Fruit fly (Drosophila melanogaster) whole organism, embryonic: ENCODE results near the gene Dic61B.

Source experiments
- Awh ChIP-seq: fragments of 200-800 bp; sonication (Bioruptor generic); IDR thresholded peaks from 2 replicates; pipeline ENCODE4, ENCODE4 v1.3.6; 2022; ENCODE audit warnings: missing biosample characterization, missing genetic modification characterization
- C15 ChIP-seq: fragments of 200-800 bp; sonication (Bioruptor generic); IDR thresholded peaks from 3 replicates; pipeline ENCODE4 v1.3.6; 2022; ENCODE audit warnings: missing biosample characterization, missing genetic modification characterization
- CG10274 ChIP-seq: fragments of 200-800 bp; sonication (Bioruptor generic); optimal IDR thresholded peaks from 3 replicates; lab custom pipeline; 2017; ENCODE audit warnings: missing biosample characterization, mild to moderate bottlenecking, missing genetic modification characterization
- CG10462 ChIP-seq: fragments of 200-800 bp; sonication (Bioruptor generic); optimal IDR thresholded peaks from 2 replicates; lab custom pipeline; 2016; ENCODE audit warnings: missing biosample characterization, missing genetic modification characterization
- CG10543 ChIP-seq: fragments of 200-800 bp; sonication (Bioruptor generic); optimal IDR thresholded peaks from 3 replicates; lab custom pipeline; 2017; ENCODE audit warnings: missing biosample characterization, mild to moderate bottlenecking, missing genetic modification characterization, moderate library complexity
- CG10979 ChIP-seq: fragments of 200-800 bp; sonication (Bioruptor generic); optimal IDR thresholded peaks from 2 replicates; lab custom pipeline; 2018; ENCODE audit warnings: missing biosample characterization, mild to moderate bottlenecking, missing genetic modification characterization, moderate library complexity
- CG14441 ChIP-seq: fragments of 200-800 bp; sonication (Bioruptor generic); IDR thresholded peaks from 2 replicates; pipeline ENCODE4 v1.3.6; 2022; ENCODE audit warnings: missing biosample characterization, missing genetic modification characterization
- CG15073 ChIP-seq: fragments of 200-800 bp; sonication (Bioruptor generic); optimal IDR thresholded peaks from 2 replicates; lab custom pipeline; 2016; ENCODE audit warnings: missing biosample characterization, missing genetic modification characterization
- CG15479 ChIP-seq: fragments of 200-800 bp; sonication (Bioruptor generic); optimal IDR thresholded peaks from 3 replicates; lab custom pipeline; 2019; ENCODE audit warnings: missing biosample characterization, mild to moderate bottlenecking, missing genetic modification characterization, moderate library complexity
- CG17385 ChIP-seq: fragments of 200-800 bp; sonication (Bioruptor generic); optimal IDR thresholded peaks from 3 replicates; lab custom pipeline; 2018; ENCODE audit warnings: missing biosample characterization, mild to moderate bottlenecking, missing genetic modification characterization
- CG17568 ChIP-seq: fragments of 200-800 bp; sonication (Bioruptor generic); optimal IDR thresholded peaks from 2 replicates; lab custom pipeline; 2018; ENCODE audit warnings: missing biosample characterization, mild to moderate bottlenecking, missing genetic modification characterization, moderate library complexity
- CG18599 ChIP-seq: fragments of 200-800 bp; sonication (Bioruptor generic); optimal IDR thresholded peaks from 3 replicates; lab custom pipeline; 2017; ENCODE audit warnings: missing biosample characterization, missing genetic modification characterization, mild to moderate bottlenecking, moderate library complexity, missing genetic modification reagents
- CG2202 ChIP-seq: fragments of 200-800 bp; sonication (Bioruptor generic); optimal IDR thresholded peaks from 2 replicates; lab custom pipeline; 2018; ENCODE audit warnings: missing biosample characterization, mild to moderate bottlenecking, missing genetic modification characterization
- CG2678 ChIP-seq: fragments of 200-800 bp; sonication (Bioruptor generic); optimal IDR thresholded peaks from 3 replicates; lab custom pipeline; 2019; ENCODE audit warnings: missing biosample characterization, mild to moderate bottlenecking, missing genetic modification characterization, moderate library complexity
- CG2875 ChIP-seq: fragments of 200-800 bp; sonication (Bioruptor generic); optimal IDR thresholded peaks from 2 replicates; lab custom pipeline; 2017; ENCODE audit warnings: missing biosample characterization, mild to moderate bottlenecking, missing genetic modification characterization, missing genetic modification reagents
- CG31365 ChIP-seq: fragments of 200-800 bp; sonication (Bioruptor generic); optimal IDR thresholded peaks from 2 replicates; lab custom pipeline; 2018; ENCODE audit warnings: missing biosample characterization, mild to moderate bottlenecking, missing genetic modification characterization
- CG32532 ChIP-seq: fragments of 200-800 bp; sonication (Bioruptor generic); IDR thresholded peaks from 2 replicates; pipeline ENCODE4 v1.3.6; 2022; ENCODE audit warnings: missing biosample characterization, missing genetic modification characterization
- CG4820 ChIP-seq: fragments of 200-800 bp; sonication (Bioruptor generic); optimal IDR thresholded peaks from 3 replicates; lab custom pipeline; 2016; ENCODE audit warnings: missing biosample characterization, missing genetic modification characterization
- CG5245 ChIP-seq: fragments of 200-800 bp; sonication (Bioruptor generic); optimal IDR thresholded peaks from 3 replicates; lab custom pipeline; 2016; ENCODE audit warnings: missing biosample characterization, missing genetic modification characterization
- CG6813 ChIP-seq: fragments of 200-800 bp; sonication (Bioruptor generic); optimal IDR thresholded peaks from 2 replicates; lab custom pipeline; 2017; ENCODE audit warnings: missing biosample characterization, missing genetic modification characterization, mild to moderate bottlenecking, moderate library complexity, missing genetic modification reagents
- CG7839 ChIP-seq: fragments of 200-800 bp; sonication (Bioruptor generic); optimal IDR thresholded peaks from 3 replicates; lab custom pipeline; 2018; ENCODE audit warnings: missing biosample characterization, mild to moderate bottlenecking, missing genetic modification characterization, moderate library complexity
- CG7987 ChIP-seq: fragments of 200-800 bp; sonication (Bioruptor generic); optimal IDR thresholded peaks from 2 replicates; lab custom pipeline; 2018; ENCODE audit warnings: missing biosample characterization, mild to moderate bottlenecking, missing genetic modification characterization, moderate library complexity
- CG8290 ChIP-seq, 3 experiments: fragments of 200-800 bp; sonication (Bioruptor generic); optimal IDR thresholded peaks; 2 replicates each; lab custom pipeline; 2016 to 2019; ENCODE audit warnings: missing biosample characterization in 3 of 3, missing genetic modification characterization in 3 of 3, mild to moderate bottlenecking in 2 of 3, moderate library complexity in 1 of 3
- Dll ChIP-seq: fragments of 200-800 bp; sonication (Bioruptor generic); IDR thresholded peaks from 4 replicates; pipeline ENCODE4 v1.3.6; 2022; ENCODE audit warnings: missing biosample characterization, missing genetic modification characterization; ENCODE audit not compliant: partially characterized antibody
- E2f1 ChIP-seq: fragments of 200-800 bp; sonication (Bioruptor generic); IDR thresholded peaks from 2 replicates; pipeline ENCODE4 v1.3.6; 2022; ENCODE audit warnings: missing biosample characterization, missing genetic modification characterization
- Ets97D ChIP-seq: fragments of 200-800 bp; sonication (Bioruptor generic); optimal IDR thresholded peaks from 3 replicates; lab custom pipeline; 2016; ENCODE audit warnings: missing biosample characterization, missing genetic modification characterization
- Fer1 ChIP-seq: fragments of 200-800 bp; sonication (Bioruptor generic); optimal IDR thresholded peaks from 2 replicates; lab custom pipeline; 2017; ENCODE audit warnings: missing biosample characterization, mild to moderate bottlenecking, missing genetic modification characterization
- Fer3 ChIP-seq: fragments of 200-800 bp; sonication (Bioruptor generic); optimal IDR thresholded peaks from 2 replicates; lab custom pipeline; 2018; ENCODE audit warnings: missing biosample characterization, mild to moderate bottlenecking, missing genetic modification characterization, moderate library complexity
- HLH3B ChIP-seq: fragments of 200-800 bp; sonication (Bioruptor generic); IDR thresholded peaks from 2 replicates; pipeline ENCODE4 v1.3.6; 2022; ENCODE audit warnings: missing biosample characterization, missing genetic modification characterization
- Med ChIP-seq: fragments of 200-800 bp; sonication (Bioruptor generic); peaks from one replicate; lab custom pipeline; 2016; ENCODE audit warnings: missing biosample characterization, missing genetic modification characterization, mild to moderate bottlenecking, inconsistent platforms, moderate library complexity
- Opbp ChIP-seq: fragments of 200-800 bp; sonication (Bioruptor generic); IDR thresholded peaks from 3 replicates; pipeline ENCODE4 v1.3.6; 2022; ENCODE audit warnings: missing biosample characterization, missing genetic modification characterization; ENCODE audit not compliant: partially characterized antibody
- Optix ChIP-seq: fragments of 200-800 bp; sonication (Bioruptor generic); IDR thresholded peaks from 3 replicates; pipeline ENCODE4 v1.3.6; 2022; ENCODE audit warnings: missing biosample characterization, missing genetic modification characterization
- bigmax ChIP-seq: fragments of 200-800 bp; sonication (Bioruptor generic); optimal IDR thresholded peaks from 2 replicates; lab custom pipeline; 2018; ENCODE audit warnings: missing biosample characterization, mild to moderate bottlenecking, missing genetic modification characterization
- br ChIP-seq: fragments of >200 bp; optimal IDR thresholded peaks from 2 replicates; lab custom pipeline; 2017
- caup ChIP-seq: fragments of 200-800 bp; sonication (Bioruptor generic); optimal IDR thresholded peaks from 3 replicates; lab custom pipeline; 2017; ENCODE audit warnings: missing biosample characterization, mild to moderate bottlenecking, missing genetic modification characterization, moderate library complexity; ENCODE audit not compliant: severe bottlenecking
- corto ChIP-seq: fragments of 200-800 bp; sonication (Bioruptor generic); optimal IDR thresholded peaks from 2 replicates; lab custom pipeline; 2016; ENCODE audit warnings: missing biosample characterization, mild to moderate bottlenecking, missing genetic modification characterization, moderate library complexity
- crol ChIP-seq: fragments of 200-800 bp; sonication (Bioruptor generic); IDR thresholded peaks from 2 replicates; pipeline ENCODE4 v1.3.6; 2022; ENCODE audit warnings: missing biosample characterization, missing genetic modification characterization
- danr ChIP-seq: fragments of 200-800 bp; sonication (Bioruptor generic); IDR thresholded peaks from 2 replicates; pipeline ENCODE4 v1.3.6; 2022; ENCODE audit warnings: missing biosample characterization, missing genetic modification characterization
- exex ChIP-seq: fragments of 200-800 bp; sonication (Bioruptor generic); optimal IDR thresholded peaks from 4 replicates; lab custom pipeline; 2018; ENCODE audit warnings: missing biosample characterization, mild to moderate bottlenecking, missing genetic modification characterization, moderate library complexity
- gro ChIP-seq: fragments of 200-800 bp; sonication (Bioruptor generic); optimal IDR thresholded peaks from 2 replicates; lab custom pipeline; 2016; ENCODE audit warnings: missing biosample characterization, missing genetic modification characterization
- gsb ChIP-seq: fragments of 200-800 bp; sonication (Bioruptor generic); IDR thresholded peaks from 2 replicates; pipeline ENCODE4 v1.3.6; 2022; ENCODE audit warnings: missing biosample characterization, missing genetic modification characterization
- lab ChIP-seq: fragments of 200-800 bp; sonication (Bioruptor generic); optimal IDR thresholded peaks from 3 replicates; lab custom pipeline; 2017; ENCODE audit warnings: missing biosample characterization, missing genetic modification characterization, mild to moderate bottlenecking, moderate library complexity, missing genetic modification reagents
- lbe ChIP-seq: fragments of 200-800 bp; sonication (Bioruptor generic); optimal IDR thresholded peaks from 2 replicates; lab custom pipeline; 2016; ENCODE audit warnings: missing biosample characterization, mild to moderate bottlenecking, missing genetic modification characterization
- pnt ChIP-seq: fragments of 200-800 bp; sonication (Bioruptor generic); optimal IDR thresholded peaks from 3 replicates; lab custom pipeline; 2016; ENCODE audit warnings: missing biosample characterization, missing genetic modification characterization
- schlank ChIP-seq: fragments of 200-800 bp; sonication (Bioruptor generic); optimal IDR thresholded peaks from 2 replicates; lab custom pipeline; 2018; ENCODE audit warnings: missing biosample characterization, mild to moderate bottlenecking, missing genetic modification characterization
- sima ChIP-seq: fragments of 200-800 bp; sonication (Bioruptor generic); optimal IDR thresholded peaks from 2 replicates; lab custom pipeline; 2016; ENCODE audit warnings: missing biosample characterization, missing genetic modification characterization
- sug ChIP-seq: fragments of 200-800 bp; optimal IDR thresholded peaks from 2 replicates; lab custom pipeline; 2019; ENCODE audit warnings: missing biosample characterization, mild to moderate bottlenecking, missing genetic modification characterization, moderate library complexity
- tup ChIP-seq: fragments of 200-800 bp; sonication (Bioruptor generic); optimal IDR thresholded peaks from 2 replicates; lab custom pipeline; 2016; ENCODE audit warnings: missing biosample characterization, mild to moderate bottlenecking, missing genetic modification characterization, moderate library complexity
- zfh1 ChIP-seq: fragments of 200-800 bp; sonication (Bioruptor generic); IDR thresholded peaks from 3 replicates; pipeline ENCODE4 v1.3.6; 2022; ENCODE audit warnings: missing biosample characterization, missing genetic modification characterization

Dic61B gene

dm6 chr3L:156591-157303, 4.4 kb upstream of the Dic61B start:
- TF ChIP-seq caup (peak; percentile 63), CG5245 (no peak), CG15073 (GFP tag; lab: Kevin White, UChicago) (no peak), CG32532 (GFP tag; lab: Robert Waterston, UW) (peak; percentile 12; the same call in 1 of the 2 replicates), CG10543 (GFP tag; lab: Kevin White, UChicago) (peak; percentile 76), CG10462 (GFP tag; lab: Kevin White, UChicago) (no peak), tup (GFP tag; lab: Kevin White, UChicago) (no peak), C15 (GFP tag; lab: Robert Waterston, UW) (no peak), bigmax (no peak), Ets97D (GFP tag; lab: Kevin White, UChicago) (no peak), Opbp (GFP tag; lab: Robert Waterston, UW) (no peak), CG2202 (tag; lab: Kevin White, UChicago) (no peak), lab (peak; percentile 38), Optix (no peak), CG2678 (tag; lab: Kevin White, UChicago) (peak; percentile 14), sima (GFP tag; lab: Kevin White, UChicago) (no peak), CG8290 (GFP tag; optimal IDR thresholded peaks at IDR 0.05; lab: Kevin White, UChicago) (no peak), CG8290 (tag; optimal IDR thresholded peaks at IDR 0.05; lab: Kevin White, UChicago) (peak in 1 of 2 experiments; percentile 47), CG18599 (GFP tag; lab: Kevin White, UChicago) (peak; percentile 7), CG6813 (GFP tag; lab: Kevin White, UChicago) (no peak), gsb (GFP tag; lab: Robert Waterston, UW) (no peak), Med (peak; percentile 62), CG17568 (GFP tag; lab: Kevin White, UChicago) (peak; percentile 1), br (lab: Kevin White, UChicago) (no peak), CG7987 (GFP tag; lab: Kevin White, UChicago) (peak; percentile 28), pnt (GFP tag; lab: Kevin White, UChicago) (no peak), CG10274 (GFP tag; lab: Kevin White, UChicago) (no peak), Fer1 (GFP tag; lab: Kevin White, UChicago) (peak; percentile 49), CG7839 (tag; lab: Kevin White, UChicago) (no peak), CG15479 (GFP tag; lab: Kevin White, UChicago) (peak; percentile 10), Fer3 (tag; lab: Kevin White, UChicago) (peak; percentile 9), exex (tag; lab: Kevin White, UChicago) (peak; percentile 81), HLH3B (GFP tag; lab: Robert Waterston, UW) (no peak), crol (GFP tag; lab: Robert Waterston, UW) (peak; percentile 75; the same call in 1 of the 2 replicates), Dll (GFP tag; lab: Robert Waterston, UW) (no peak), sug (peak; percentile 49), E2f1 (GFP tag; lab: Robert Waterston, UW) (0 out of 2 replicates have a peak, but pooled peaks have one; percentile 9), lbe (GFP tag; lab: Kevin White, UChicago) (peak; percentile 14), CG14441 (peak; percentile 40), corto (peak; percentile 32), CG10979 (tag; lab: Kevin White, UChicago) (no peak), zfh1 (GFP tag; lab: Robert Waterston, UW) (0 out of 3 replicates have a peak, but pooled peaks have one; percentile 6), CG4820 (GFP tag; lab: Kevin White, UChicago) (no peak), danr (GFP tag; lab: Robert Waterston, UW) (no peak), gro (GFP tag; lab: Kevin White, UChicago) (peak; percentile 20), CG31365 (tag; lab: Kevin White, UChicago) (no peak), CG17385 (GFP tag; lab: Kevin White, UChicago) (peak; percentile 8), schlank (tag; lab: Kevin White, UChicago) (peak; percentile 19), Awh (no peak), CG2875 (GFP tag; lab: Kevin White, UChicago) (no peak)
